Worm (Caenorhabditis elegans) whole organism, late embryonic: ENCODE results near the gene M05D6.9.

Experiments used
- eyg-1 ChIP-seq: sonication (generic microtip); optimal IDR thresholded peaks from 2 replicates; lab custom pipeline; 2016; ENCODE audit warnings: missing genotype, missing genetic modification characterization, missing compliant biosample characterization
- nhr-11 ChIP-seq: fragments of 150-350 bp; optimal IDR thresholded peaks from 2 replicates; lab custom pipeline; 2014; ENCODE audit warnings: missing biosample characterization, missing genetic modification characterization
- pha-4 ChIP-seq: fragments of 150-350 bp; optimal IDR thresholded peaks from 2 replicates; lab custom pipeline; 2018; ENCODE audit warnings: missing biosample characterization, missing genetic modification reagents, missing genetic modification characterization
- pqm-1 ChIP-seq: sonication (generic microtip); optimal IDR thresholded peaks from 2 replicates; lab custom pipeline; 2016; ENCODE audit warnings: missing genetic modification characterization, missing compliant biosample characterization
- sdc-2 ChIP-seq: sonication (generic microtip); optimal IDR thresholded peaks from 2 replicates; lab custom pipeline; 2016; ENCODE audit warnings: missing genotype, missing genetic modification characterization, missing compliant biosample characterization
- sox-4 ChIP-seq: sonication (generic microtip); optimal IDR thresholded peaks from 2 replicates; lab custom pipeline; 2017; ENCODE audit warnings: mild to moderate bottlenecking, missing genetic modification characterization, inconsistent platforms, missing compliant biosample characterization

ce11 chrII:8451425-8451824 is 42.7 kb upstream of the M05D6.9 start:
- TF ChIP-seq pqm-1 (tag; lab: Kevin White, UChicago) (no peak), sox-4 (tag; lab: Kevin White, UChicago) (no peak), nhr-11 (tag; lab: Kevin White, UChicago) (no peak), pha-4 (no peak), sdc-2 (tag; lab: Kevin White, UChicago) (no peak), eyg-1 (tag; lab: Kevin White, UChicago) (no peak)
